Worm (Caenorhabditis elegans): Measurements from ENCODE around the gene F15A8.1.

DNA sequence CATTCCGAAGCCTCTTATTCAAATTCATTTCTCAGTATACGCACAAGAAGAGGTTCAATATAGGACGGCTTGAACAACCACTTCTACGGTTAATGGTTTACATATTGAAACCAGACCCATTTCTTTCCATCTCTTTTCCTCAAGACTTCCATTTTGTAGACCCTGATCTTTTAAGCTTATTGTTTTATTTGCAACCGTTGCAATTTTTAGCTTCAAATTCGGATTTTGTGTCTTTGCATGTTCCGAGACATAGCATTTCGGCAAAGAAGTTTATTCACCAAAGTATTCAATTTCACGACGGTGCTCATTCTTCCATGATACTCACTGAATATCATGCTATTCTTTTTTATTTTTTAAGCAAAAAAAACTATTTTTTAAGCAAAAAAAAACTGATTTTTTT, 25.5 kb downstream of the F15A8.1 start, which contains the start of gene nmur-3:
- TF ChIP-seq aly-1 (tag; optimal IDR thresholded peaks at IDR 0.05), result no peak
- no peak for TF ChIP-seq scrt-1 (GFP tag; IDR thresholded peaks at IDR 0.05)
- TF ChIP-seq ceh-13 (GFP tag; optimal IDR thresholded peaks at IDR 0.05), result no peak
- TF ChIP-seq ama-1 (optimal IDR thresholded peaks at IDR 0.05), result no peak
- TF ChIP-seq hnd-1 (tag; optimal IDR thresholded peaks at IDR 0.05), result no peak
- TF ChIP-seq F13C5.2 (tag; optimal IDR thresholded peaks at IDR 0.05), result no peak
- TF ChIP-seq ets-7 (tag; optimal IDR thresholded peaks at IDR 0.05), result no peak
- no peak for TF ChIP-seq tra-4 (tag; optimal IDR thresholded peaks at IDR 0.05)
- TF ChIP-seq flt-1 (GFP tag; IDR thresholded peaks at IDR 0.05), result no peak
- no peak for TF ChIP-seq sea-1 (GFP tag; conservative IDR thresholded peaks at IDR 0.05)
- no peak for TF ChIP-seq tbx-37 (GFP tag; conservative IDR thresholded peaks at IDR 0.05)
- no peak for TF ChIP-seq hmg-4 (GFP tag; optimal IDR thresholded peaks at IDR 0.05)
- TF ChIP-seq ceh-36 (tag; optimal IDR thresholded peaks at IDR 0.05), result no peak

All from whole organism, early embryonic.